Worm (Caenorhabditis elegans): ENCODE results near the gene C14C11.2.
A peak's percentile ranks its signal among the peaks of the same experiment; 100 is the strongest.

The C14C11.2 gene

DNA sequence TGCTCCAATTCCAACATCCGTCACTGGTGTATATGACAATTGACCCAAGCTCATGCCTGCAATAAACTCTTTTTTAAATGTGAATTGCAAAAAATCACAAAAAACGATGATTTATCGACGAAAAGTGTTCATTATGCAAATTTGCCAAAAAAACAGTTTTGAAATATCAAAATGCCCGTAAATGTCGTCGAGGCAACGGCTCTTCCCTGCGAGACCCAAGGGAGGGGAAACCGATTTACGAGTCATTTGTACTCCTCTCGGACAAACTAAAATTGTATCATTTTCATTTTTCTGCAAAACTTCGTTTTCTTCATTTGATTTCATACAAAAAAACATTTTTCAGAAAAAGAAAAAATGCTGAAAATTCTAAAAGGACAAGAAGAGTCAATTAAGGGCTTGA is 23.6 kb downstream of the C14C11.2 start, which contains the start of the genes hmgs-1 and F25B4.4 (continued):
- no peak for TF ChIP-seq hlh-26 (GFP tag; conservative IDR thresholded peaks at IDR 0.05)
- TF ChIP-seq tbx-9 (tag; optimal IDR thresholded peaks at IDR 0.05; ENCODE audit: borderline replicate concordance): no peak
- TF ChIP-seq B0035.1 (tag; optimal IDR thresholded peaks at IDR 0.05): no peak
- peak; percentile 47; the same call in 1 of the 2 replicates for TF ChIP-seq hmg-20 (GFP tag; IDR thresholded peaks at IDR 0.05)

DNA sequence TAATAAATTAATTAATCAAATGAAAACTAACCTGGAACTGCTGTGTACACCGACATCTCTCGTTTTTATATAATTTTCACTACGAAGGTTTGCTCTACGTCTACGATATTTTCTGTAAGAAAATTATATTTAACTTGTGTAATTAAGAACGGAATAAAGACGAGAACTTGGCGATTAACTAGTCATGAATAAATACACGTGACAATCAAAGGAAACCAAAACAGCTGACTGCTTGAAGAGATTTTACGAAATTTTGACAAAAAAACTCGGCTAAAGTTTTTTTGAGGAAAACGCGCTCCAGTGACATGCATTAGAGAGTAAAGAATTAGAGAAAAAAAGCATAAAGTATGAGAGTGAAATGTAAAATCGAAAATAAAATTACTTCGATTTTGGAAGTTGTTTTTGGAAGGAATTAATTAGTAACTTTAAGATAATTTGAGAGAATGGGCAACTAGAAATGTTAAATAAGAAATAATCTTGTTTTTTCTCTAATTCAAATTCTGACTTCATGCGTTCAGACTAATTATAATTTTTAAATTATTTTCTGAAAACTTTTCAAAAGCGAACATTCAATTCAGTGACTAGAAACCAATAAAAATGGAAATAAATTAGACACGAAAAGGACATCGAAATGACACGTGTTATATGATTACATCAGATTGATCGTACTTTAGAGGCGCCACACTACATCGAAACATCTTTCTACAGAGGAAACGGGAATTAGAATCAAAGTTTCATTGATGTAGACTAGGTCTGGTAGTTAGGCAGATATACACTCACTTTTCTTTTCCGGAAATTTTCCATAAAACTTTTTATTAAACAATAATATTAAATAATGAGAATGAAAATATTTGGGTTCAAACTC is 26.4 kb downstream of the C14C11.2 start, which contains the start of gene F25B4.7:
Gene F25B4.7 (minus strand): TSS at position 112 of the 865 bp plus-strand sequence.
- peak in 1 of 2 experiments; percentile 64 for TF ChIP-seq let-607 (tag; optimal IDR thresholded peaks at IDR 0.05)
- peak; percentile 9 for TF ChIP-seq nhr-80 (tag; optimal IDR thresholded peaks at IDR 0.05)
- TF ChIP-seq attf-5 (GFP tag; optimal IDR thresholded peaks at IDR 0.05): peak; percentile 25
- TF ChIP-seq aptf-2 (GFP tag; conservative IDR thresholded peaks at IDR 0.05): no peak
- TF ChIP-seq ztf-26 (tag; optimal IDR thresholded peaks at IDR 0.05): no peak
- no peak for TF ChIP-seq rpc-1 (optimal IDR thresholded peaks at IDR 0.05)
- TF ChIP-seq rpc-1 (tag; optimal IDR thresholded peaks at IDR 0.05): no peak
- peak; percentile 78; the same call in 1 of the 2 replicates for TF ChIP-seq hmg-1.2 (GFP tag; IDR thresholded peaks at IDR 0.05)
- no peak for TF ChIP-seq snpc-4 (GFP tag; optimal IDR thresholded peaks at IDR 0.05)
- no peak for TF ChIP-seq snpc-4 (tag; optimal IDR thresholded peaks at IDR 0.05)
- no peak for TF ChIP-seq cebp-1 (GFP tag; IDR thresholded peaks at IDR 0.05)
- TF ChIP-seq cebp-1 (tag; optimal IDR thresholded peaks at IDR 0.05): peak; percentile 40
- peak; percentile 6; the same call in 1 of the 2 replicates for TF ChIP-seq mcd-1 (GFP tag; IDR thresholded peaks at IDR 0.05)
- TF ChIP-seq Y53F4B.3 (GFP tag; IDR thresholded peaks at IDR 0.05): no peak

DNA sequence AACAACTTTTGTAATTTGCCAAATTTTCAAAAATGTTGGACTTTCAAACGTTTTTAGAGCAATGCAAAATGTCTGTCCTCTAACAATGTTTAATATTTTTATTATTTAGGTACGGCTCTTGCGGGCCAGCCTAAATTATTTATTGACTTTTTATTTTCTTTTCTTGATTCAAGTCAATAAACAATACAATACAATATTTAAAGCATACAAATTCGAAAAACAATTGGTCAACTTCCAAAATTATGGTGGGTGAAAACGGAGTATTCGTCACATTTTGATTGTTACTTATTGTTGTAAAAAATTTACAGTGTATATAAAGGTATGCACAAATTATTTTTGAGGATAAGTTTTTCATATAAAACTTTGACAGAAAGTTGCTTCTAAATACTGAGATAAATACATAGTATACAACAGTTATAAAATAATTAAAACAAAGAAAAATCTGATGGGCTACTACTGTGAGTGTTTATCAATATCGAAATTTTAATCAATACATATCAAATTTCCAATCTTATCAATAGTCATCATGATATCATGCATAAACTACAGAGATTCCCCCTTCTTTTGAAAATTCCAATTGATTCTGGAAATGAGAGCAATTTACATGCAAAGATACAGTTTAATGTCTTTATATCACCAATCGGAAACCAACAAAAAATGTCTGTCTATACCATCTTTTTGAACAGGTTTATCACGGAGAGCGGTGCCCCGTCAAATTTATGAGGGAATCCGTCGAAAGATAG is 30.9 kb downstream of the C14C11.2 start, which contains the start of gene F25B4.8:
Gene F25B4.8 (minus strand): TSS at position 51 of the 743 bp plus-strand sequence.
- TF ChIP-seq madf-8 (GFP tag; conservative IDR thresholded peaks at IDR 0.05) (no peak), bed-2 (GFP tag; IDR thresholded peaks at IDR 0.05) (no peak), sptf-2 (GFP tag; optimal IDR thresholded peaks at IDR 0.05) (no peak)

DNA sequence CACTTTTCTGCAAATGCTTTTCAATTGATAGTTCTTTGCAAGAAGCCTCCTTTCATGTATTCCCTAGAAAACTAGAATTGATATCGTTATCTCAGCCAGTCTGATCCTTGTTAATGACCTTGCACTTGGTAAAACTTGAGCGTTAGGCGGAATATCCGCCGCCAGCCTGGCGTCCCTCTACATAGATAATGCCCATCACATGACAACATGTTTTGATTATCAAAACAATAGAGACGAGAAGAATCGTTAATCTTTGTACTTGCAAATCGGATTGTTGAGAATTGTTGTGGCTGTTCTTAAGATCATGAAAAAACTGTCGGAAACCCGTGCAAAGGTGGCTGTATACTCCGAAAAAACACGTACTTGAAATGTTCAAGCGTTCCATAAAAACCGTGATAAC is 32.6 kb downstream of the C14C11.2 start:
- no peak for TF ChIP-seq ceh-40 (GFP tag; IDR thresholded peaks at IDR 0.05)
- no peak for TF ChIP-seq Y79H2A.3 (GFP tag; conservative IDR thresholded peaks at IDR 0.05)
- TF ChIP-seq C17E4.6 (GFP tag; IDR thresholded peaks at IDR 0.05): no peak
- TF ChIP-seq K11D2.4 (GFP tag; IDR thresholded peaks at IDR 0.05): no peak

DNA sequence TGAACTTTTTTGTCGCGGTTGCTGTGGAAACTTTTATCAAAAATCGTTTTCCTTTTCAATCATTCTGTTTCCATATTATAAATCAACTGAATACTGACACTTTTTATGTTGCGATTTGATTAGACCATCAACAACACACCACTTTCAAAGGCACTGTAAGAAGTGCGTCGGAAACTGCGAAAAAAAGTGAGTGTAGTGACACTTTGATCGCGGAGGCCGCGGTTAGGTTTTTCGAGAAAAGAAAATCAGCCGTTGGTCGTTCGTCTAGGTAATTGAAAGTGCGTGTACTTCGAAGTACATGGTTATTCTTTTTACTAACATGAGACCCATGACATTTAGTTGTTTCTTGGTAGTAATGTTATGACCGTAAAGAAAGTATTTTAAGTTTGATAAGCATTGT is 34.7 kb downstream of the C14C11.2 start:
- TF ChIP-seq F37B4.10 (GFP tag; IDR thresholded peaks at IDR 0.05) (no peak), ztf-26 (tag; optimal IDR thresholded peaks at IDR 0.05) (peak; percentile 13), nhr-80 (tag; optimal IDR thresholded peaks at IDR 0.05) (peak; percentile 23), dpff-1 (tag; optimal IDR thresholded peaks at IDR 0.05) (no peak), F39B2.1 (GFP tag; IDR thresholded peaks at IDR 0.05) (no peak), B0261.1 (tag; optimal IDR thresholded peaks at IDR 0.05) (no peak), snpc-1.3 (tag; optimal IDR thresholded peaks at IDR 0.05; ENCODE audit: insufficient read depth) (no peak), ZK185.1 (tag; optimal IDR thresholded peaks at IDR 0.05; ENCODE audit: poor library complexity, severe bottlenecking) (no peak), K12H6.12 (tag; optimal IDR thresholded peaks at IDR 0.05) (no peak), rpc-1 (optimal IDR thresholded peaks at IDR 0.05) (no peak), rpc-1 (tag; optimal IDR thresholded peaks at IDR 0.05) (no peak), sptf-2 (GFP tag; optimal IDR thresholded peaks at IDR 0.05) (no peak), cebp-1 (GFP tag; IDR thresholded peaks at IDR 0.05) (no peak), cebp-1 (tag; optimal IDR thresholded peaks at IDR 0.05) (no peak)

All from whole organism, young adult.